Worm (Caenorhabditis elegans) whole organism, early embryonic: Measurements from ENCODE around the gene F59A6.3.

ENCODE experiments used
- F13C5.2 ChIP-seq: sonication (generic microtip); optimal IDR thresholded peaks from 2 replicates; lab custom pipeline; 2017; ENCODE audit warnings: mild to moderate bottlenecking, missing genetic modification characterization, inconsistent platforms, missing compliant biosample characterization
- ama-1 ChIP-seq: fragments of 150-350 bp; optimal IDR thresholded peaks from 2 replicates; lab custom pipeline; 2014
- hnd-1 ChIP-seq: sonication (generic microtip); optimal IDR thresholded peaks from 2 replicates; lab custom pipeline; 2016; ENCODE audit warnings: missing genetic modification characterization, missing compliant biosample characterization

DNA sequence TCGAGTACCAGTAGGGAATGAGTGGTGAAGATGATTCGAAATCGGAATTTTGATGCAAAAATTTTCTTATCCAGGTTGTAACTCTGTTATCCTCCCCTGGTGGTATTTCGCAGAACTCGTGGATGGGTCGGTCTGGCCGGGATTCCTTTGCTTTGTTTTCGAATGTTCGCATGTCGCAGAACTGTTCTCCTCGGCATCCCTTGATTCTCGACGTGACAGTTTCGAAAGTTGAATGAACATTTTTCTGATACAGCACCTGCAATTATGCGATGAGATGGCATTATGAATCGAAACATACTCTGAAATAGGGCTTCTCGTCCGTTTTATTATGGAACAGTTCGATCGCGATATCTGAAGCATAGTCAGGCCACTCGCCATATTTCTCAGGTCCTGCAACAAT is 48.1 kb downstream of the F59A6.3 start:
- TF ChIP-seq F13C5.2 (no peak), hnd-1 (tag; lab: Kevin White, UChicago) (no peak), ama-1 (lab: Kevin White, UChicago) (no peak)
